Worm (Caenorhabditis elegans) whole organism, young adult: Measurements from ENCODE around the gene C36E8.6.

Source experiments
- T26A5.8 ChIP-seq: sonication (generic microtip); optimal IDR thresholded peaks from 2 replicates; lab custom pipeline; 2016; ENCODE audit warnings: missing genetic modification characterization, missing compliant biosample characterization
- lag-1 ChIP-seq: fragments of 200-800 bp; sonication (Bioruptor generic); IDR thresholded peaks from 2 replicates; pipeline ENCODE4 v1.3.6; 2022; ENCODE audit warnings: missing genetic modification reagents, missing genetic modification characterization, missing compliant biosample characterization
- rcor-1 ChIP-seq: fragments of 200-800 bp; sonication (Bioruptor generic); IDR thresholded peaks from 2 replicates; pipeline ENCODE4 v1.3.6; 2022; ENCODE audit warnings: missing genetic modification reagents, missing genetic modification characterization, missing compliant biosample characterization
- zfh-2 ChIP-seq: fragments of 200-800 bp; sonication (Bioruptor generic); conservative IDR thresholded peaks from 2 replicates; pipeline ENCODE4 v1.3.6; 2022; ENCODE audit warnings: missing genetic modification reagents, missing genetic modification characterization, missing compliant biosample characterization

The C36E8.6 gene

DNA sequence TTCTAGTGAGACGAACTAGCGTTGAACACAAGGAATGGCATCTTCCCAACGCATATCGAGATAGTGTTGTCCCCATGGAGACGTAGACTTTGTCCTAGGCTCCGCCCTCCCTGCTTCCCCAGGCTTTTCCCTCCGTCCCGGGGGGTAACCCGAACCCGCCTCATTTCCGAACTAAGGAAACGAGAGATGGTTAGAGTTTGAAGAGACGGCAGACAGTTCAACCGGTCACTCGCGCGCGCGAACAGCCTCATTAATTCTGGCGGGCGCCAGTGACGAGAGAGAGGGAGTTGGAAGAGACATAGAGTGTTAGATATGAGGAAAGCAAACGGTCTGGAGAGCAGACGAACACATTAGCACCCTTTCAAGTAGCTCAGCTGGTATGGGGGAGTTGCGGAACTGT is 49.5 kb downstream of the C36E8.6 start (continued):
- TF ChIP-seq zfh-2 (GFP tag; lab: Robert Waterston, UW) (peak; percentile 91), T26A5.8 (tag; lab: Kevin White, UChicago) (no peak), rcor-1 (no peak), lag-1 (GFP tag; lab: Robert Waterston, UW) (no peak)
